Worm (Caenorhabditis elegans) whole organism, early embryonic: ENCODE data around the gene F10E7.6.

Experiments
- B0310.2 ChIP-seq: sonication (generic microtip); optimal IDR thresholded peaks from 2 replicates; lab custom pipeline; 2016; ENCODE audit warnings: mild to moderate bottlenecking, missing genetic modification characterization, missing compliant biosample characterization
- ama-1 ChIP-seq: fragments of 150-350 bp; optimal IDR thresholded peaks from 2 replicates; lab custom pipeline; 2014
- tbx-11 ChIP-seq: fragments of 200-800 bp; sonication (Bioruptor generic); IDR thresholded peaks from 2 replicates; pipeline ENCODE4 v1.3.6; 2022; ENCODE audit warnings: missing genetic modification characterization, missing compliant biosample characterization

ce11 chrII:7154711-7155110 is 41.8 kb downstream of the F10E7.6 start:
- TF ChIP-seq B0310.2 (tag; lab: Kevin White, UChicago) (no peak), ama-1 (lab: Kevin White, UChicago) (no peak), tbx-11 (GFP tag; lab: Robert Waterston, UW) (no peak)
